Worm (Caenorhabditis elegans) whole organism, young adult: ENCODE data around the gene T03D3.5.

ENCODE experiments used
- B0019.2 ChIP-seq: fragments of 200-800 bp; sonication (Bioruptor generic); conservative IDR thresholded peaks from 2 replicates; pipeline ENCODE4 v1.3.6; 2022; ENCODE audit warnings: missing genetic modification reagents, missing genetic modification characterization, missing compliant biosample characterization
- F22D6.2 ChIP-seq: sonication (generic microtip); optimal IDR thresholded peaks from 2 replicates; lab custom pipeline; 2016; ENCODE audit warnings: mild to moderate bottlenecking, missing genetic modification characterization, missing compliant biosample characterization
- F23B12.7 ChIP-seq: sonication (generic microtip); optimal IDR thresholded peaks from 2 replicates; lab custom pipeline; 2017; ENCODE audit warnings: missing genetic modification characterization, mild to moderate bottlenecking, missing compliant biosample characterization, antibody characterized with exemption, moderate library complexity; ENCODE audit not compliant: insufficient read depth
- F39B2.1 ChIP-seq: fragments of 200-800 bp; sonication (Bioruptor generic); IDR thresholded peaks from 2 replicates; pipeline ENCODE4 v1.3.6; 2022; ENCODE audit warnings: missing genetic modification reagents, missing genetic modification characterization, missing compliant biosample characterization
- F49E8.2 ChIP-seq: sonication (generic microtip); optimal IDR thresholded peaks from 3 replicates; lab custom pipeline; 2017; ENCODE audit warnings: missing genetic modification characterization, mild to moderate bottlenecking, missing compliant biosample characterization, antibody characterized with exemption, moderate library complexity; ENCODE audit not compliant: insufficient read depth
- F57A8.1 ChIP-seq: fragments of 200-800 bp; sonication (Bioruptor generic); optimal IDR thresholded peaks from 2 replicates; lab custom pipeline; 2018; ENCODE audit warnings: mild to moderate bottlenecking, missing genetic modification characterization, moderate library complexity, missing compliant biosample characterization
- K11D2.4 ChIP-seq: fragments of 200-800 bp; sonication (Bioruptor generic); IDR thresholded peaks from 2 replicates; pipeline ENCODE4 v1.3.6; 2022; ENCODE audit warnings: missing genetic modification reagents, missing genetic modification characterization, missing compliant biosample characterization
- K12H6.12 ChIP-seq: fragments of 200-800 bp; sonication (Bioruptor generic); optimal IDR thresholded peaks from 2 replicates; lab custom pipeline; 2018; ENCODE audit warnings: mild to moderate bottlenecking, missing genetic modification characterization, missing compliant biosample characterization
- T26A5.8 ChIP-seq: sonication (generic microtip); optimal IDR thresholded peaks from 2 replicates; lab custom pipeline; 2016; ENCODE audit warnings: missing genetic modification characterization, missing compliant biosample characterization
- Y56A3A.18 ChIP-seq: fragments of 200-800 bp; sonication (Bioruptor generic); IDR thresholded peaks from 2 replicates; pipeline ENCODE4 v1.3.6; 2022; ENCODE audit warnings: missing genetic modification reagents, missing genetic modification characterization, missing compliant biosample characterization
- aptf-3 ChIP-seq: fragments of 200-800 bp; sonication (Bioruptor generic); IDR thresholded peaks from 2 replicates; pipeline ENCODE4 v1.3.6; 2022; ENCODE audit warnings: missing genetic modification characterization, missing compliant biosample characterization
- attf-6 ChIP-seq: fragments of 200-800 bp; sonication (Bioruptor generic); IDR thresholded peaks from 2 replicates; pipeline ENCODE4 v1.3.6; 2022; ENCODE audit warnings: missing genetic modification reagents, missing genetic modification characterization, missing compliant biosample characterization
- bed-2 ChIP-seq: fragments of 200-800 bp; sonication (Bioruptor generic); IDR thresholded peaks from 2 replicates; pipeline ENCODE4 v1.3.6; 2022; ENCODE audit warnings: missing genetic modification reagents, missing genetic modification characterization, missing compliant biosample characterization
- cebp-2 ChIP-seq: fragments of 200-800 bp; sonication (Bioruptor generic); IDR thresholded peaks from 2 replicates; pipeline ENCODE4 v1.3.6; 2022; ENCODE audit warnings: missing genetic modification characterization, missing compliant biosample characterization
- ceh-58 ChIP-seq: fragments of 200-800 bp; sonication (Bioruptor generic); IDR thresholded peaks from 2 replicates; pipeline ENCODE4 v1.3.6; 2022; ENCODE audit warnings: missing genetic modification characterization, missing compliant biosample characterization
- ceh-91 ChIP-seq: fragments of 200-800 bp; sonication (Bioruptor generic); IDR thresholded peaks from 2 replicates; pipeline ENCODE4 v1.3.6; 2022; ENCODE audit warnings: missing genetic modification reagents, missing genetic modification characterization, missing compliant biosample characterization
- die-1 ChIP-seq: sonication (generic microtip); optimal IDR thresholded peaks from 2 replicates; lab custom pipeline; 2016; ENCODE audit warnings: missing genotype, mild to moderate bottlenecking, missing genetic modification characterization, missing compliant biosample characterization
- egl-18 ChIP-seq: fragments of 200-800 bp; sonication (Bioruptor generic); IDR thresholded peaks from 2 replicates; pipeline ENCODE4 v1.3.6; 2022; ENCODE audit warnings: missing genetic modification reagents, missing genetic modification characterization, missing compliant biosample characterization
- egl-44 ChIP-seq: fragments of 200-800 bp; sonication (Bioruptor generic); IDR thresholded peaks from 2 replicates; pipeline ENCODE4 v1.3.6; 2022; ENCODE audit warnings: missing genetic modification reagents, missing genetic modification characterization, missing compliant biosample characterization
- egrh-3 ChIP-seq: fragments of 200-800 bp; sonication (Bioruptor generic); IDR thresholded peaks from 2 replicates; pipeline ENCODE4 v1.3.6; 2022; ENCODE audit warnings: missing genetic modification reagents, missing genetic modification characterization, missing compliant biosample characterization
- let-526 ChIP-seq: fragments of 200-800 bp; sonication (Bioruptor generic); IDR thresholded peaks from 2 replicates; pipeline ENCODE4 v1.3.6; 2022; ENCODE audit warnings: missing genetic modification reagents, missing genetic modification characterization, missing compliant biosample characterization
- lsl-1 ChIP-seq: fragments of 200-800 bp; sonication (Bioruptor generic); optimal IDR thresholded peaks from 2 replicates; lab custom pipeline; 2018; ENCODE audit warnings: mild to moderate bottlenecking, missing genetic modification characterization, moderate library complexity, missing compliant biosample characterization
- lsy-27 ChIP-seq: sonication (generic microtip); optimal IDR thresholded peaks from 2 replicates; lab custom pipeline; 2017; ENCODE audit warnings: missing genetic modification characterization, mild to moderate bottlenecking, missing compliant biosample characterization, antibody characterized with exemption, missing genotype, borderline replicate concordance; ENCODE audit not compliant: insufficient read depth
- madf-6 ChIP-seq: fragments of 200-800 bp; sonication (Bioruptor generic); IDR thresholded peaks from 2 replicates; pipeline ENCODE4 v1.3.6; 2022; ENCODE audit warnings: missing genetic modification reagents, missing genetic modification characterization, missing compliant biosample characterization
- madf-8 ChIP-seq: fragments of 200-800 bp; sonication (Bioruptor generic); conservative IDR thresholded peaks from 2 replicates; pipeline ENCODE4 v1.3.6; 2022; ENCODE audit warnings: missing genetic modification reagents, missing genetic modification characterization, missing compliant biosample characterization
- mcd-1 ChIP-seq: fragments of 200-800 bp; sonication (Bioruptor generic); IDR thresholded peaks from 2 replicates; pipeline ENCODE4 v1.3.6; 2022; ENCODE audit warnings: missing genetic modification reagents, missing genetic modification characterization, missing compliant biosample characterization
- mel-28 ChIP-seq: sonication (generic microtip); optimal IDR thresholded peaks from 2 replicates; lab custom pipeline; 2016; ENCODE audit warnings: borderline replicate concordance, mild to moderate bottlenecking, missing genetic modification characterization, missing compliant biosample characterization
- mes-4 ChIP-seq: sonication (generic microtip); optimal IDR thresholded peaks from 2 replicates; lab custom pipeline; 2016; ENCODE audit warnings: missing genotype, missing genetic modification characterization, missing compliant biosample characterization
- mxl-1 ChIP-seq: sonication (generic microtip); optimal IDR thresholded peaks from 2 replicates; lab custom pipeline; 2016; ENCODE audit warnings: missing genetic modification characterization, missing compliant biosample characterization
- nfyb-1 ChIP-seq: fragments of 200-800 bp; sonication (Bioruptor generic); IDR thresholded peaks from 2 replicates; pipeline ENCODE4 v1.3.6; 2022; ENCODE audit warnings: missing genetic modification reagents, missing genetic modification characterization, missing compliant biosample characterization
- nhr-80 ChIP-seq: sonication (generic microtip); optimal IDR thresholded peaks from 2 replicates; lab custom pipeline; 2016; ENCODE audit warnings: missing genetic modification characterization, missing compliant biosample characterization
- pha-4 ChIP-seq: fragments of 150-350 bp; sonication (generic microtip); optimal IDR thresholded peaks from 2 replicates; lab custom pipeline; 2014; ENCODE audit warnings: missing biosample characterization, missing genetic modification reagents, missing genetic modification characterization
- repo-1 ChIP-seq: sonication (generic microtip); optimal IDR thresholded peaks from 2 replicates; lab custom pipeline; 2017; ENCODE audit warnings: mild to moderate bottlenecking, missing genetic modification characterization, missing compliant biosample characterization
- sea-2 ChIP-seq: fragments of 200-800 bp; sonication (Bioruptor generic); IDR thresholded peaks from 2 replicates; pipeline ENCODE4 v1.3.6; 2022; ENCODE audit warnings: missing genetic modification characterization, missing compliant biosample characterization
- snpc-1.1 ChIP-seq: sonication (generic microtip); optimal IDR thresholded peaks from 2 replicates; lab custom pipeline; 2017; ENCODE audit warnings: missing genetic modification characterization, mild to moderate bottlenecking, missing compliant biosample characterization, antibody characterized with exemption, moderate library complexity, missing genotype, missing genetic modification reagents; ENCODE audit not compliant: insufficient read depth
- snpc-4 ChIP-seq, 5 experiments: fragments of 150-350 bp in 1 of 5; sonication (generic microtip) in 4 of 5; optimal IDR thresholded peaks; 2 replicates each; lab custom pipeline; 2014 to 2018; ENCODE audit warnings: missing genetic modification characterization in 5 of 5, missing biosample characterization in 3 of 5, antibody characterized with exemption in 2 of 5, mild to moderate bottlenecking in 2 of 5, missing compliant biosample characterization in 2 of 5, missing genotype in 2 of 5, moderate library complexity in 2 of 5, missing genetic modification reagents in 1 of 5
- somi-1 ChIP-seq: fragments of 200-800 bp; sonication (Bioruptor generic); optimal IDR thresholded peaks from 2 replicates; lab custom pipeline; 2018; ENCODE audit warnings: mild to moderate bottlenecking, missing genetic modification characterization, missing compliant biosample characterization
- tlf-1 ChIP-seq: fragments of 200-800 bp; sonication (Bioruptor generic); optimal IDR thresholded peaks from 2 replicates; lab custom pipeline; 2018; ENCODE audit warnings: mild to moderate bottlenecking, missing genetic modification characterization, missing compliant biosample characterization
- zfh-2 ChIP-seq: fragments of 200-800 bp; sonication (Bioruptor generic); conservative IDR thresholded peaks from 2 replicates; pipeline ENCODE4 v1.3.6; 2022; ENCODE audit warnings: missing genetic modification reagents, missing genetic modification characterization, missing compliant biosample characterization
- zim-3 ChIP-seq: sonication (generic microtip); optimal IDR thresholded peaks from 2 replicates; lab custom pipeline; 2017; ENCODE audit warnings: mild to moderate bottlenecking, missing genetic modification characterization, moderate library complexity, missing compliant biosample characterization
- ztf-18 ChIP-seq: sonication (generic microtip); optimal IDR thresholded peaks from 2 replicates; lab custom pipeline; 2016; ENCODE audit warnings: missing genotype, mild to moderate bottlenecking, missing genetic modification characterization, missing compliant biosample characterization
- ztf-28 ChIP-seq: fragments of 200-800 bp; sonication (Bioruptor generic); IDR thresholded peaks from 2 replicates; pipeline ENCODE4 v1.3.6; 2022; ENCODE audit warnings: missing genetic modification reagents, missing genetic modification characterization, missing compliant biosample characterization
- ztf-3 ChIP-seq: fragments of 200-800 bp; sonication (Bioruptor generic); optimal IDR thresholded peaks from 2 replicates; lab custom pipeline; 2018; ENCODE audit warnings: mild to moderate bottlenecking, missing genetic modification characterization, missing compliant biosample characterization

Gene T03D3.5

DNA sequence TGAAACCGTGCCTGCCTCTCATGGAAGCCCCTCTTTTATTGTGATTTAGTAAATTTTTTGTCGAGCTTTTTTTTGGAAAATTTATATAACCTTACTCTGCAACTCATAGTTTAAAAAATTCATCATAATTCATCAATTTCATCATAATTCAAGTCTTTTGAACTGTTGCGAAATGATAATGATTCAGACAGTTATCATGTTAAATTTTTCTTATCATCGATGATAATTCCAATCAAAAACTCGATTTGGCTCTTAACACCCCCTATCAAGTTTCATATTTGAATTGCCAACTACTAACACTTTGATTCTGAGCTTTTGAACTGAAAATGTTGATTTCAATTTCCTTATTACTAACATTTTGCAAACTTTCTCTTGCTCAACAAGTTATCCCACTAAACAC, 16.5 kb downstream of the T03D3.5 start, which contains the start of gene F54E2.1 (continued):
- TF ChIP-seq ceh-58 (no peak), somi-1 (GFP tag; lab: Kevin White, UChicago) (no peak), Y56A3A.18 (GFP tag; lab: Robert Waterston, UW) (no peak)

DNA sequence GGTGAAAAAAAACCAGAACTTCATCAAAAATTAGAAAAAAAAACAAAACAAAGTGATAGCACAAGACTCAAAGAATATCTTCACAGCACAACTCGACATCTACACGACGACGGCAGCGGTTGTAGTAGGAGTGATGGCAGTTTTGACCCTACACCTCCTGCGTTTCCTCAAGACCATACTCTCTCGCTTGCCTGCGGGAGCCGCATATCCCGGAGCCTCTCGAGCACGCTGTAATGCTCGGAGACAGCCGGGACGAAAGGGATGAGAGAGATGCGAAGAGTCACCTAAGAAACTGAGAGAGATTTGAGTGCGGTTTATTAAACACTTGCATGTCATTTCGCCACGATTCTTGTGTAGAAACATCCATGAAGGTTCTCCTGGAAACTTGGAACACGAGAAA, 17.2 kb downstream of the T03D3.5 start:
- TF ChIP-seq let-526 (GFP tag; lab: Robert Waterston, UW) (no peak), F39B2.1 (GFP tag; lab: Robert Waterston, UW) (no peak), T26A5.8 (tag; lab: Kevin White, UChicago) (no peak), nhr-80 (tag; lab: Kevin White, UChicago) (no peak), cebp-2 (GFP tag; lab: Robert Waterston, UW) (no peak), lsl-1 (GFP tag; lab: Kevin White, UChicago) (no peak), pha-4 (tag; lab: Kevin White, UChicago) (no peak), ztf-28 (GFP tag; lab: Robert Waterston, UW) (no peak), ztf-18 (tag; lab: Kevin White, UChicago) (no peak), K12H6.12 (tag; lab: Kevin White, UChicago) (no peak), somi-1 (GFP tag; lab: Kevin White, UChicago) (no peak), madf-6 (no peak), B0019.2 (no peak), bed-2 (no peak), mel-28 (no peak), F49E8.2 (tag; lab: Kevin White, UChicago) (no peak), tlf-1 (no peak), F57A8.1 (no peak), F23B12.7 (tag; lab: Kevin White, UChicago) (no peak)

DNA sequence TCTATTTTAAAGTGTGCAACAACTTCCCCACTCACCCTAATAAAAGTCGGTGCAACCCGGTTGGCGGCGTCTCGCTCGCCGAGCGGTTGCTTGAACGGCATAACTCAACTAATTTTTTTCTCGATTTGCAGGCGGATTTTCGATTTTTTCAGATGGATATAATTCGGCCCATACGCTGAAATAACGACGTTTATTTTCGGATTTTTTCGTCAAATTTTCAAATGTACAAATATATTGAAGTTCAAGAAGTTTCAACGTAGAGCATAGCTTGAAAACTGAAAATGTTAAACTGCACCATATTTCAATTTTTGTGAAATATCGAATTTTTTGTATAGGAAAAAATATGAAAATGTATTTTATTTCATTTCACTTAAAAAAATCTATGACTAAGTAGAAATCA, 18.9 kb downstream of the T03D3.5 start, which contains the start of gene ketn-1:
TSS of gene ketn-1 (minus strand) at position 101 of the 400 bp plus-strand sequence.
- TF ChIP-seq K11D2.4 (GFP tag; lab: Robert Waterston, UW): no peak
- no peak for TF ChIP-seq repo-1 (tag; lab: Kevin White, UChicago)
- TF ChIP-seq attf-6 (GFP tag; lab: Robert Waterston, UW): no peak
- no peak for TF ChIP-seq sea-2
- no peak for TF ChIP-seq die-1 (tag; lab: Kevin White, UChicago)
- TF ChIP-seq ztf-3: no peak
- TF ChIP-seq mel-28: no peak
- TF ChIP-seq T26A5.8 (tag; lab: Kevin White, UChicago): no peak
- TF ChIP-seq aptf-3 (GFP tag; lab: Robert Waterston, UW): no peak
- no peak for TF ChIP-seq egl-18
- TF ChIP-seq ceh-91 (GFP tag; lab: Robert Waterston, UW): no peak
- TF ChIP-seq F22D6.2 (tag; lab: Kevin White, UChicago): no peak
- TF ChIP-seq mxl-1 (tag; lab: Kevin White, UChicago): no peak

DNA sequence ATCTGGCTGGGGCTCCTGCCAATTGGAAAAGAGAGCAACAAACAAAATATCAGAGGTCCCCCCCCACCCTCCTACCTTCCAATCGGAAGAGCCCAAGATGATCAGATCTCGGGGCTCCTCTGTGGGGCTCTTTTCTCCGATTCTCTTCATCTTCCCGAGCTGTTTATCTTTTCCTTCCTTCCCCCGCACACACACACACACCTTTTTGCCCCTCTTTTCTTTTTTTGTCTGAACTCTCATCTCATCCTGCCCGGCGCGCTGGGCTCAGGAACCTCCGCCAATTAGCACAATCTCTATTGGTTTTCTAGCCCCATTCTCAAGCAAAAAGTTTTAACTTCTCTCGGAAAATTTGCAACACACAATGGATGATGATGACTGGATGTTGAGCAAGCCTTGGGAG, 23.4 kb downstream of the T03D3.5 start:
- TF ChIP-seq nfyb-1 (GFP tag; lab: Robert Waterston, UW) (no peak), zfh-2 (GFP tag; lab: Robert Waterston, UW) (peak; percentile 57)

ce11 chrV:2801955-2802354, 24.7 kb downstream of the T03D3.5 start:
- TF ChIP-seq lsy-27: no peak
- TF ChIP-seq mcd-1: no peak
- no peak for TF ChIP-seq madf-8
- TF ChIP-seq zim-3 (tag; lab: Kevin White, UChicago): no peak
- no peak for TF ChIP-seq egl-44 (GFP tag; lab: Robert Waterston, UW)
- no peak for TF ChIP-seq snpc-1.1 (tag; lab: Kevin White, UChicago)
- TF ChIP-seq egrh-3 (GFP tag; lab: Robert Waterston, UW): no peak
- no peak for TF ChIP-seq mes-4 (tag; lab: Kevin White, UChicago)
- no peak for TF ChIP-seq let-526 (GFP tag; lab: Robert Waterston, UW)
- TF ChIP-seq snpc-4 (GFP tag; optimal IDR thresholded peaks at IDR 0.05; lab: Kevin White, UChicago): no peak
- TF ChIP-seq snpc-4 (tag; optimal IDR thresholded peaks at IDR 0.05; lab: Kevin White, UChicago): no peak
- no peak for TF ChIP-seq cebp-2 (GFP tag; lab: Robert Waterston, UW)
- TF ChIP-seq F57A8.1: no peak
